Worm (Caenorhabditis elegans) whole organism, L4/young adult: ENCODE measurements around the gene clec-32.

Experiments used
- W03F9.2 ChIP-seq: fragments of 150-350 bp; optimal IDR thresholded peaks from 2 replicates; lab custom pipeline; 2014; ENCODE audit warnings: missing biosample characterization, missing genetic modification characterization
- dao-5 ChIP-seq: sonication (generic microtip); optimal IDR thresholded peaks from 2 replicates; lab custom pipeline; 2016; ENCODE audit warnings: missing genotype, missing genetic modification characterization, moderate library complexity, missing compliant biosample characterization
- him-1 ChIP-seq: sonication (generic microtip); optimal IDR thresholded peaks from 2 replicates; lab custom pipeline; 2016; ENCODE audit warnings: missing genotype, missing genetic modification reagents, missing genetic modification characterization, missing compliant biosample characterization

- no peak for TF ChIP-seq him-1 (tag; lab: Kevin White, UChicago)
- no peak for TF ChIP-seq W03F9.2 (tag; lab: Kevin White, UChicago)
- TF ChIP-seq dao-5 (tag; lab: Kevin White, UChicago), result no peak
Measured at ce11 chrV:16842941-16843340, 18.7 kb downstream of the clec-32 start, which contains the start of gene clec-25.
